Fruit fly (Drosophila melanogaster) Kc167 (cell line): ENCODE measurements around the gene tkv.

Source experiments
- Myc ChIP-seq: fragments of >200 bp; optimal IDR thresholded peaks from 2 replicates; lab custom pipeline; 2017; ENCODE audit warnings: missing external identifiers
- Sin3A ChIP-seq: fragments of >200 bp; optimal IDR thresholded peaks from 2 replicates; lab custom pipeline; 2018; ENCODE audit warnings: missing external identifiers
- h ChIP-seq: fragments of >200 bp; optimal IDR thresholded peaks from 3 replicates; lab custom pipeline; 2018; ENCODE audit warnings: missing external identifiers
- insv ChIP-seq: fragments of >200 bp; optimal IDR thresholded peaks from 3 replicates; lab custom pipeline; 2018; ENCODE audit warnings: missing external identifiers
- psq ChIP-seq: fragments of >200 bp; optimal IDR thresholded peaks from 2 replicates; lab custom pipeline; 2017; ENCODE audit warnings: missing external identifiers
- ttk ChIP-seq: sonication (Bioruptor generic); optimal IDR thresholded peaks from 2 replicates; lab custom pipeline; 2017; ENCODE audit warnings: missing external identifiers

The tkv gene

DNA sequence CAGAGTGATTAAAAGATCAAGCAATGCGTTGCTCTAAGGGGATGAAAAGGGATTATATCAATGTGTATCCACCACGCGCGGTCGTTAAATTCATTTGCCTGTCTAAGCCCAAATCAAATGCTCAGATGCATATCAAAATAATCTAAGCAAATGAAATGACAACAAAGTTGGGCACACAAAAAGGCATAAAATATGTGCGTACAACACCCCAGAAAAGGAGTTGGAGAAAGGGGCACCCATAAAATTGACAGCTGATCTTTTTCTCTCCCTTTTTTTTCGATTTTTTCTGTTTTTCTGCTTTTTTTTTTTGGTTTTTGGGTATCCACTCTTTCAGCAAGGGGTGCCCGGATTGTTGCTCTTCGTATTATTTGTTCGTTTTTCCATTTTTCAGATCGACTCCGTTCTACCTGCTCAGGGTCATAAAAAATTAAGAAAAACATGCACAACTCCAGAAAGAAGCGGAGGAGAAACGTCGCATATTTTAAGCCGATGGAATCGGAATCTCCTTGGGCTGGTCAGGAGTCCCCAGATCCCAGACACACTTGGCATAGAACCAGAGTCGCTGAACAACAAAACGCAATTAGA lies 36.4 kb downstream of the tkv start:
- TF ChIP-seq Myc (no peak), ttk (no peak), psq (lab: Kevin White, UChicago) (no peak), Sin3A (lab: Kevin White, UChicago) (no peak), h (lab: Kevin White, UChicago) (no peak), insv (no peak)

DNA sequence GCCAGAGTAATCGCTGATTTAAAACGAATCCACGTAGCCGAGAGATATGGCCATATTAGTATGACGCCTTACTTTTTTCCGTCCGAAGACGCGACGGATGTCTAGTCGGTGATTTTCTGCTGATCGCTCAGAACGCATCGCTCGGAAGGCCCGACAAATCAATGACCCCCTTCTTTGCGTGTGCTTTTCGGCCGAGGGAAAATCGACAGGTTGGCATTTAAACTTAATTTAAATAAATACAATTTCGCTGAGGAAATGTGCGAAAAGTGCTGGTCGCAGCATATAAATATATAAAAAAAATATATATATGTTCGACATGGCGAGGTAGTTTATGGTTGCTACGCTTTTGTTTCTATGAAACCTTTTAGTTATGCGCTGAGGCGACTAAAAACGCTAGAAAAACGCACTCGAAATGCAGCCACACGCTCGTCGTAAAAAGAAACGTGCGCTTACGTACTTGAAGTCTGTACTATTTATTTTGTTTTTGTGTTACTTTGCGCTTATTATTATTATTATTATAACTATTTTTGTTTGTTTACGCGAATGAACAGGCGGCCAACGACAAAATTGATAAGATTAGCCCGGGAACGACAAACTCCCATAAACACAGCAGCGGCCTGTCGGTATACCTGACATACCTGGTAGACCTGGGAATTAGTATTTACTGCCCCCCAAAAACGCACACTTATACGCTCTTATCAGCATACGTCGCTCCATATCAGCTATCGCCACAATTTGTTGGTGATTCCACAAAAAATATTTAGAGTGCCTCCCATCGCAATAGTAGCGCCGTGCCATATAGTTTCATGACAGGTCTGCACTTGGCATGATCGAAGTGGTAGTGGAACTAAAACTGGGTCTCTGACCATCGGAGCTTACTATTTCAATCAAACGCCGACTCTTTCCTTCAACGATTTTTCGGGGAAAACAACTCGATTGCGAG lies 37.9 kb downstream of the tkv start:
- TF ChIP-seq insv (no peak), psq (lab: Kevin White, UChicago) (no peak), ttk (no peak), h (lab: Kevin White, UChicago) (no peak), Myc (no peak), Sin3A (lab: Kevin White, UChicago) (no peak)

DNA sequence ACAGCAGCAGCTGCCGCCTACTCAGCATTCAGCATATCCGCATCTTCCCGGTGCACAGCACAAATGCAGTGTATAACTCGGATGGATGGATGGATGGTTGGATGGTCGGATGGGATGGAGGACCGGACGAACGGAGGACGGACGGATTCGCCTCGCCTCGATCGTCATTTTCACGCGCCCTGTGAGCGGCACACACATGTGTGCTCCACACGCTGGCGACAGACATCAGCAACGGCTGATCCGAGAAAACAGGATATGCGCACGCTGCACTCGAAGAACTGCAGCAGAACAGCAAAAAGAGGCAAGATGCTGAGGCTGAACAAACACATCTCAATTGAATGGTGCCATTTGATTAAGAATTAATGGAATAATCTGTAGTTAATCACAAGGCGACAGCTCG lies 39.0 kb downstream of the tkv start:
- no peak for TF ChIP-seq Myc
- no peak for TF ChIP-seq h (lab: Kevin White, UChicago)
- TF ChIP-seq insv: no peak
- no peak for TF ChIP-seq ttk
- no peak for TF ChIP-seq Sin3A (lab: Kevin White, UChicago)
- TF ChIP-seq psq (lab: Kevin White, UChicago): no peak

DNA sequence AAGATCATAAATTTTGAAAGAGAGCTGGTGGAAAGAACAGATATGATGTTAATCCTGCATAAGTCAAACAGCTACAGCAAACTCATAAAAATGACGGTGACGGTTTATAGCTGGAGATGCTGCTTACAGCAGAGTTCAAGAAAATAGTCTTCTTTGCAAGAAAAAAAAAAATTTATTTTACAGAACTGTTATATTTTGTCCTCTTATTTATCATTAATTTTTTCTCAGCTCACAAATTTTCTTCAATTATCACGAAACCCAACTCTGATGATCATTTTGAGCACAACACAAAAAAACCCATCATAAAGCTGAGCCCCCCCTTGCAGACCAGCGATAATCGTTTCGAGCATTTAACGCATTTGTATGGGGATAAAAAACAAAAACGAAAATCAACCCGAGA lies 39.7 kb downstream of the tkv start:
- TF ChIP-seq psq (lab: Kevin White, UChicago): no peak
- TF ChIP-seq insv: no peak
- TF ChIP-seq Myc: no peak
- TF ChIP-seq h (lab: Kevin White, UChicago): no peak
- TF ChIP-seq ttk: no peak
- no peak for TF ChIP-seq Sin3A (lab: Kevin White, UChicago)

DNA sequence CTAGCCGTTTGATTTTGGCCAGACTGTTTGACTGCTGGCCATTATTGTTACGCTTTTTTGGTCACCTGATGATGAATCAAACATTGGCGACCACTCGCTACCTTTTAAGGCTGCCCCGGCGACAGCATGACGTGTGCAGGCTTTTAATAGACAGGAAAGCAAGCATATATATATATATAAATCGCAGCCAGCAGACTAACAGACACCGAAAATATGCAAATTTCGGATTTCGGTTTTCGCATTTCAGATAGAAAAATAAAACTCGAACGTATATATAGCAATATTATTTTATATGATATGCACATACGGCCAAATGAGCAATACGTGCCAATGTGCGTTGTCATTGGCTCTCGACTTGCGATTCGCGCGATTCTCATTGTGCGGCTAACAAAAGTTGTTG lies 40.4 kb downstream of the tkv start:
- TF ChIP-seq Myc (no peak), Sin3A (lab: Kevin White, UChicago) (no peak), psq (lab: Kevin White, UChicago) (no peak), ttk (no peak), h (lab: Kevin White, UChicago) (no peak), insv (no peak)

DNA sequence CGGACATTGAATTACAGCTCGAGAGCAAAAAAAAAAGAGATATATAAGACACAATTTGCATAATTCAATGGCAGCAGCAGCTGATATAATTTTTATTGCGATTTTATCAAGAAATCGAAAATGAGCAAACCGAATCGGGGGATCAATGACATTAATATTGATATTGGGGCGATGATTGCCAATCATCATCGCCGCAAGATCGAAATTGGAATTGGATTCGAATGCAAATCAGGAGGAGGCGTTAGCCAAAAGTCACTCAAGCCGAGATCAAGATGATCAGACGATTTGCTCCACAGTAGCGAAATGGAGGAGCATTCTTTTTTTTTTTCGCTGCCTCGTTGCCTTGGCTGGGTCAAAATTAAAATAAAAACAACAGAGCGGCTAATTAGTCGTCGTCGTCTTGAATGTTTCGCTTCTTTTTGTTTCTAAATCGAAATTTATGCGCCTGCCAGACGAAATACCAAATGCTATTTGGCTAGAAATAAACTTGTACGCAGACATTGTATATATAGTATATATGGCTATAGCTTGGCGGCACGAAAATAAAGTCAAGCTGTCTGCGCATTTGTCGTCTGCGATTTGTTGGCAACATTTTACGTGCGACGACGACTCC lies 41.3 kb downstream of the tkv start:
- TF ChIP-seq ttk: no peak
- TF ChIP-seq insv: no peak
- no peak for TF ChIP-seq psq (lab: Kevin White, UChicago)
- TF ChIP-seq h (lab: Kevin White, UChicago): no peak
- no peak for TF ChIP-seq Sin3A (lab: Kevin White, UChicago)
- TF ChIP-seq Myc: no peak

DNA sequence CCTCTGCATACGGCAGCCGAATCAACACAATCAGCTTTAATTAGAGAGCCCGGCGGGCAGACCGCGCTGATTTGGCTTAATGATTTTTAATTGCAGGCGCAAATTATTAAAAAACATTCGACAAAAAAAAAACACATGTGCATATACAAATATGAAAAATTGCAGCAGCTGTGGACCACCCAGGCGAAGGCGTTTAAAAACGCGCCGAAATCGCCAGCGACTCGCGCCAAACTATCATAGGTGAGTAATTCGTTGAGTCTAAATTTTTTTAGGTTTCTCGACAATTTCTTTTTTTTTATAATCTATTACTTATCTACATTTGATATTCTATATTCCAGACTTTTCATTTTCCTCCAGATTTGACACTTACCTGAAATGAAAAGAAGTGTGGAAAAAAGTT lies 41.9 kb downstream of the tkv start:
- TF ChIP-seq Myc: no peak
- no peak for TF ChIP-seq h (lab: Kevin White, UChicago)
- TF ChIP-seq Sin3A (lab: Kevin White, UChicago): no peak
- no peak for TF ChIP-seq ttk
- TF ChIP-seq psq (lab: Kevin White, UChicago): no peak
- no peak for TF ChIP-seq insv

DNA sequence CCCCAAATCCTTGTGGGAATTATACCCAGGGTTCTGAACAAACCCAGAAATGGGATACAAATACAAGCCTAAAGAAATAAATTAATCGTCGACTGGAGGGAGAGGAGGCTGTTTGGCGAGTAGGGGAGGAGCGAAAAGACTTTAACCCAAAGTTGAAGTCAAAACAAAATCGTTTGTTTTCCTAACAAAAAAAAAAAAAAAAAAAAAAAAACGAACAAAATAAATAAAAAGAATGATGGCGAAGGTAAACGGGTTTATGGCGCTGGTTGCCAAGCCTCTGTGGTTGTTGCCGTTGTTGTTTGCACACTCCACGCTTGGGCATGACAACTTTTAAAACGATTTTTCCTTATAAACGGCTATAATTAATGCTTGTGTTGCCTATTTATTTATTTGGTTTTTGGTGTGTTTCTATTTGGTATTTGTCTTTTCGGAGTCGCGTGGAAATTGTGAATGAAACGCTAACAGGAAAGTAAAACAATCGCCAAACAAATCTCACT lies 42.6 kb downstream of the tkv start:
- TF ChIP-seq Myc: no peak
- no peak for TF ChIP-seq h (lab: Kevin White, UChicago)
- TF ChIP-seq psq (lab: Kevin White, UChicago): no peak
- TF ChIP-seq ttk: no peak
- no peak for TF ChIP-seq Sin3A (lab: Kevin White, UChicago)
- TF ChIP-seq insv: no peak

DNA sequence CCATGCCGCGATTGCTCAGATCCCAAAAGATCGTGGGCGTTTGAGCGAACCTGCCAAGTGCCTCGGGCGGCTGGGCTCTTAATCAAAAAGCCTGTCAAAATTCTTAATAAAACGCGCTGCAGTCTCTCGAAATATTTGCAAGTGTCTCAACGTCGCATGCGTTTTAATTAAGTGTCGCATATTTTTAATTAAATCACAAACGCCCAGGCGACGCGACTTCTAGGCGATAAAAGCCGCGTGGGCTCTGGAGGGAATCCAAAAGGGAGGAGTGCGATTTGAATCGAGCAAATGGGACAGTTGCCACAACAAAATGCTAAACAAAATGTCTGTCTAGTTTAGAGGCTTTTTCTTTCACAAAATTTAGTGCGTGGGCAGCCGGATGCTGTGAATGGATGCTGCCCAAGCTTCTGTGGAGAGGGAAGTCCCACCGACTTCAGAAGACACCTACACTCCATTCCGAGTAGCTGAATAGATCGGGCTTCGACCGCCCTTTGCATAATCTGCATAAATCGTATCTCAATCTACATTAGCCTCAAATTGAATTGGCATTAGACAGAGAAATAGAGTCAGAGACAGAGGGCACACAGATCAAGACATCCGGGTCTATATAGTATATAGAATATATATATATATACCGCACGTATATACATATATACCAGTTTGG lies 44.2 kb downstream of the tkv start:
- TF ChIP-seq h (lab: Kevin White, UChicago) (no peak), ttk (no peak), Myc (no peak), insv (no peak), psq (lab: Kevin White, UChicago) (no peak), Sin3A (lab: Kevin White, UChicago) (no peak)

DNA sequence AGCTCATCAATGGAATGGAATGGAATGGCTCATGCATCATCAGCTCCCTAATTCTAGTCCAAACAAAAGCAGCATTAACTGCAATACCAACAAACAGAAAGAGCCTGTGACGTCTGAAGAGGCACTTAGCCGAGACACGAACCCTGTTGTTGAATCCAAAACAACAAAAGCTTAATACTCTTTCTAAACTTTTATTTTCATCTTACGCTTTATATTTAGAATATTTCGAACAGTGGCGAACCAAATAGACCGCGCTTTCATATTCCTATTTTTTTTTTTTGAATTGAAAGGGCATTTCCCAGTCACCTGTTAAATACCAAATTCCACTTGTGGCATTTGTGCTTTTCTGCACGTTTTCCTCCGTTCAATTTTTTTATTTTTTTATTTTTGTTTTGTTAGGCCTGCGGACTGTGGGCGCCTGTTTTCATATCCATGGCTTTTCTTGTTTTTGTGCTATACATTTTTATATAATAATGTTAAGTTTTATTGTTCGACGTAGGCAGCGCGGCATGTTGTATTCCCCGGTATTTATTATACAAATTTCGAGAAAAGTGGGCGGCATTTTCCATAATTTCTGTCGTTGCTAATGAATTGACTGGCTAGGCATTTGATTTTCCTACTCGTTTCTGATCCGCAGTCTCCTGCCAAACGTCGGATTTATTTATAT lies 45.5 kb downstream of the tkv start:
- no peak for TF ChIP-seq psq (lab: Kevin White, UChicago)
- TF ChIP-seq insv: no peak
- TF ChIP-seq Sin3A (lab: Kevin White, UChicago): no peak
- no peak for TF ChIP-seq h (lab: Kevin White, UChicago)
- no peak for TF ChIP-seq ttk
- no peak for TF ChIP-seq Myc

DNA sequence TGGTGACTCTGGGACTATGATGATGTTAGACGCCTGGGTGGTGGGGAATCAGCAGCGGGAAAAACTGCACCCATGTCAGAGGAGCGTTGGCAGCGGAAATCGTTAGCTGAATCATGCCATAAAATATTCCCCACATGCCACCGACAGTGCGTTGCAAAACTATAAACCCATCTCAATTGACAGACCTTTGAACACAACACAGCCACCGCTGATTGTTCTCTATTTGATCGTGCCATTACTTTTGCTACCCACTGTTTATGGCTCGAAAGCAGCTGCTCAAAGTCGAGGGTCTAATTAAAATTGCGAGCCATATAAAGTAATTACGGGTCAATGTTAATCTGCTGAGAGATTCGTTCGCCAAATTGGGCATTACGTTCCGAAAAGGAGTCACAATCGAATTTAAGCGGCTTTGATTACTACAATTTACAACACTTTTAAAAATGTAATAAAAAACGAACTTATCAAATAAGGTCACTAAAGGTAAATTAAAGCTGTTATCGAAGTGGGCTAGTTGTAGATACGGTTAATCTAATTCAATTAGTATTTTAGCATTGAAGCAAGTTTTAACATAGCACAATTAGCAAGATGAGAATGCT lies 46.4 kb downstream of the tkv start:
- TF ChIP-seq Sin3A (lab: Kevin White, UChicago) (no peak), h (lab: Kevin White, UChicago) (no peak), Myc (no peak), psq (lab: Kevin White, UChicago) (no peak), insv (no peak), ttk (no peak)
